Worm (Caenorhabditis elegans): ENCODE results near the gene ZK370.6.

DNA sequence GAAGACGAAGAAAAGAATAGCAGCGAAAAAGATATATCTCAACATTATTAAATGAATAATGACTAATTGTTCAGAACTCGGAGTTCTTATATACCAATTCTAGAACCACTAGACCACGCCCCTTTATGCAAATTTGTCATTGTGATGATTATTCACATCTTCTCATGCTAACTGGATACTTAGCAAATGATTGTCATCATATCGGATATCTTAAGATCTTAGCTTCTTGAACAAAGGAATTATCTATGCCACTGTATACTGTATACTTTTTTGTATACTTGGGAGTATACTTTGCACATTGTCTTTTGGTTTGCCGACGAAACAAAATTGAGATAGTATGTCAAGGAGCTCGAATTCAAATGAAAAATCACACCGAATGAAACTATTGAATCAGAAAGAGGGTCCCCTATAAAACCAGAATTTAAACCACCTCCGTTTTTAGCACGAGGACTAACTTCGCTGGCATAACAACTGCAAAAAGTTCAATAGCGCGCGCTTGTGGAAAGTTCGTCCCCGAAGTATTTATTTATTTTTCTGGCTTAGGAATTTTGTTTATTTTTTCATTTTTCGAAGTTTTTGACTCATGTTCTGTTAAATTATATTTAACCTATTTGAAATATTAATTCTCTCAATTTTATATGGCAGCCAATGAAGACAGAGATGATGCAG, 43.2 kb downstream of the ZK370.6 start, which contains the start of the genes sdz-1 and vps-33.1:
- no peak for TF ChIP-seq let-526 (GFP tag; IDR thresholded peaks at IDR 0.05)
- TF ChIP-seq lin-40 (tag; optimal IDR thresholded peaks at IDR 0.05) = no peak

Measured in whole organism, young adult.